Fruit fly (Drosophila melanogaster): ENCODE data around the gene AnxB9.

Gene AnxB9

dm6 chr3R:21101453-21102214, 36.6 kb downstream of the AnxB9 start, which contains the start of the genes CG7044 and Tbc1d22:
Gene CG7044 (minus strand): TSS chr3R:21101718.
Gene Tbc1d22 (plus strand): TSS chr3R:21102199.
- TF ChIP-seq Clk (GFP tag; optimal IDR thresholded peaks at IDR 0.05) = no peak
- TF ChIP-seq kay (GFP tag; ENCODE audit: borderline replicate concordance) = no peak
- TF ChIP-seq tj (GFP tag; optimal IDR thresholded peaks at IDR 0.05) = peak; percentile 39
- TF ChIP-seq cnc (optimal IDR thresholded peaks at IDR 0.05) = no peak
- no peak for TF ChIP-seq Hr96 (GFP tag; optimal IDR thresholded peaks at IDR 0.05)
- TF ChIP-seq cic (GFP tag; optimal IDR thresholded peaks at IDR 0.05) = no peak
- TF ChIP-seq CG7045 (GFP tag; optimal IDR thresholded peaks at IDR 0.05) = peak; percentile 8
- TF ChIP-seq CG1620 (GFP tag; optimal IDR thresholded peaks at IDR 0.05) = peak; percentile 43
- TF ChIP-seq toe (GFP tag; optimal IDR thresholded peaks at IDR 0.05) = no peak
- TF ChIP-seq ovo (GFP tag; optimal IDR thresholded peaks at IDR 0.05) = peak; percentile 80
- peak; percentile 44 for TF ChIP-seq Crg-1 (GFP tag; optimal IDR thresholded peaks at IDR 0.05)
- TF ChIP-seq pad (GFP tag; optimal IDR thresholded peaks at IDR 0.05) = peak; percentile 42
- no peak for TF ChIP-seq bab1 (GFP tag; optimal IDR thresholded peaks at IDR 0.05)
- peak; percentile 80 for TF ChIP-seq CG14711 (tag; optimal IDR thresholded peaks at IDR 0.05)
- peak; percentile 56 for TF ChIP-seq CG7101 (tag; optimal IDR thresholded peaks at IDR 0.05)
- no peak for TF ChIP-seq CG12768 (GFP tag; optimal IDR thresholded peaks at IDR 0.05)
- TF ChIP-seq CG33017 (tag; optimal IDR thresholded peaks at IDR 0.05) = peak; percentile 28
- TF ChIP-seq Mnt (GFP tag; optimal IDR thresholded peaks at IDR 0.05) = peak; percentile 51
- TF ChIP-seq CG11617 (GFP tag; optimal IDR thresholded peaks at IDR 0.05) = peak; percentile 75
- no peak for TF ChIP-seq CG5204 (GFP tag; optimal IDR thresholded peaks at IDR 0.05)

DNA sequence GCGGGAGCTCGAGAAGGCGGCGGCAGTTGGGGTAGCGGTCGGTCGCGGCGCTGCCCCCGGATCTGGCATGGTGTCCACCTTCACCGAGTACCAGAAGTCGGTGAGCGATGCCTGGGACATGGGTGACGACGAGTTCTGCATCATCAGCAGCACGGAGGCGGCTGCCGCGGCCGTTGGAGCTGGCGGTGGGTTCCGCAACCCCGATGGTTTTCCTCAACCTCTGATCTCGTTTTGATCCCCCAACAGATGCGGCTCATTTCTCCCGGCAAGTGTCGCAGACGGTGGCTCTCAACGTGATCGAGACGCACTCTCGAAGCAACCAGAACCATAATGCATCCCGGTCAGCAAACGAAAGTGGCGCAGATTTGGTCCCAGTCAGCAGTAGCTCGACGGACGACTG, 37.4 kb downstream of the AnxB9 start:
- TF ChIP-seq CG7101 (tag; optimal IDR thresholded peaks at IDR 0.05) (no peak), pad (GFP tag; optimal IDR thresholded peaks at IDR 0.05) (no peak), Mnt (GFP tag; optimal IDR thresholded peaks at IDR 0.05) (no peak), Hr96 (GFP tag; optimal IDR thresholded peaks at IDR 0.05) (no peak), Crg-1 (GFP tag; optimal IDR thresholded peaks at IDR 0.05) (no peak), toe (GFP tag; optimal IDR thresholded peaks at IDR 0.05) (no peak), cic (GFP tag; optimal IDR thresholded peaks at IDR 0.05) (no peak), Clk (GFP tag; optimal IDR thresholded peaks at IDR 0.05) (no peak), CG12768 (GFP tag; optimal IDR thresholded peaks at IDR 0.05) (no peak), kay (GFP tag; ENCODE audit: borderline replicate concordance) (no peak), bab1 (GFP tag; optimal IDR thresholded peaks at IDR 0.05) (no peak), CG33017 (tag; optimal IDR thresholded peaks at IDR 0.05) (no peak), CG14711 (tag; optimal IDR thresholded peaks at IDR 0.05) (no peak), ovo (GFP tag; optimal IDR thresholded peaks at IDR 0.05) (no peak), CG7045 (GFP tag; optimal IDR thresholded peaks at IDR 0.05) (no peak), tj (GFP tag; optimal IDR thresholded peaks at IDR 0.05) (no peak), CG5204 (GFP tag; optimal IDR thresholded peaks at IDR 0.05) (no peak)

- TF ChIP-seq toe (GFP tag; optimal IDR thresholded peaks at IDR 0.05) = no peak
- TF ChIP-seq ovo (GFP tag; optimal IDR thresholded peaks at IDR 0.05) = no peak
- peak; percentile 40 for TF ChIP-seq CG14711 (tag; optimal IDR thresholded peaks at IDR 0.05)
- no peak for TF ChIP-seq Hr96 (GFP tag; optimal IDR thresholded peaks at IDR 0.05)
- TF ChIP-seq cic (GFP tag; optimal IDR thresholded peaks at IDR 0.05) = peak; percentile 29
- TF ChIP-seq CG11617 (GFP tag; optimal IDR thresholded peaks at IDR 0.05) = peak; percentile 81
- no peak for TF ChIP-seq Crg-1 (GFP tag; optimal IDR thresholded peaks at IDR 0.05)
- no peak for TF ChIP-seq cnc (optimal IDR thresholded peaks at IDR 0.05)
- peak; percentile 51 for TF ChIP-seq CG12768 (GFP tag; optimal IDR thresholded peaks at IDR 0.05)
- TF ChIP-seq tj (GFP tag; optimal IDR thresholded peaks at IDR 0.05) = peak; percentile 54
- peak; percentile 95 for TF ChIP-seq bab1 (GFP tag; optimal IDR thresholded peaks at IDR 0.05)
- peak; percentile 61 for TF ChIP-seq CG1620 (GFP tag; optimal IDR thresholded peaks at IDR 0.05)
- TF ChIP-seq Clk (GFP tag; optimal IDR thresholded peaks at IDR 0.05) = peak; percentile 36
- TF ChIP-seq CG7045 (GFP tag; optimal IDR thresholded peaks at IDR 0.05) = peak; percentile 64
- peak; percentile 48 for TF ChIP-seq pad (GFP tag; optimal IDR thresholded peaks at IDR 0.05)
- peak; percentile 37 for TF ChIP-seq CG7101 (tag; optimal IDR thresholded peaks at IDR 0.05)
- TF ChIP-seq Mnt (GFP tag; optimal IDR thresholded peaks at IDR 0.05) = peak; percentile 15
- TF ChIP-seq CG5204 (GFP tag; optimal IDR thresholded peaks at IDR 0.05) = no peak
- peak; percentile 21 for TF ChIP-seq CG33017 (tag; optimal IDR thresholded peaks at IDR 0.05)
- no peak for TF ChIP-seq kay (GFP tag; ENCODE audit: borderline replicate concordance)
Observed at dm6 chr3R:21107907-21108591, 43.0 kb downstream of the AnxB9 start, which contains the start of the genes Sec15 and rtet. Gene Sec15 (minus strand): TSS chr3R:21107972. Gene rtet (plus strand): TSS chr3R:21108446.

- no peak for TF ChIP-seq ovo (GFP tag; optimal IDR thresholded peaks at IDR 0.05)
- no peak for TF ChIP-seq tj (GFP tag; optimal IDR thresholded peaks at IDR 0.05)
- no peak for TF ChIP-seq Crg-1 (GFP tag; optimal IDR thresholded peaks at IDR 0.05)
- TF ChIP-seq Hr96 (GFP tag; optimal IDR thresholded peaks at IDR 0.05) = no peak
- TF ChIP-seq Mnt (GFP tag; optimal IDR thresholded peaks at IDR 0.05) = no peak
- no peak for TF ChIP-seq CG12768 (GFP tag; optimal IDR thresholded peaks at IDR 0.05)
- no peak for TF ChIP-seq cnc (optimal IDR thresholded peaks at IDR 0.05)
- TF ChIP-seq CG14711 (tag; optimal IDR thresholded peaks at IDR 0.05) = no peak
- TF ChIP-seq CG7101 (tag; optimal IDR thresholded peaks at IDR 0.05) = no peak
- no peak for TF ChIP-seq CG11617 (GFP tag; optimal IDR thresholded peaks at IDR 0.05)
- TF ChIP-seq cic (GFP tag; optimal IDR thresholded peaks at IDR 0.05) = no peak
- TF ChIP-seq kay (GFP tag; ENCODE audit: borderline replicate concordance) = no peak
- no peak for TF ChIP-seq Clk (GFP tag; optimal IDR thresholded peaks at IDR 0.05)
- no peak for TF ChIP-seq CG5204 (GFP tag; optimal IDR thresholded peaks at IDR 0.05)
Observed at dm6 chr3R:21109712-21110111, 44.7 kb downstream of the AnxB9 start.

- TF ChIP-seq kay (GFP tag; ENCODE audit: borderline replicate concordance) = no peak
- peak; percentile 75 for TF ChIP-seq bab1 (GFP tag; optimal IDR thresholded peaks at IDR 0.05)
- TF ChIP-seq ovo (GFP tag; optimal IDR thresholded peaks at IDR 0.05) = peak; percentile 33
- no peak for TF ChIP-seq toe (GFP tag; optimal IDR thresholded peaks at IDR 0.05)
- TF ChIP-seq CG5204 (GFP tag; optimal IDR thresholded peaks at IDR 0.05) = no peak
- TF ChIP-seq CG14711 (tag; optimal IDR thresholded peaks at IDR 0.05) = peak; percentile 39
- TF ChIP-seq pad (GFP tag; optimal IDR thresholded peaks at IDR 0.05) = peak; percentile 26
- peak; percentile 3 for TF ChIP-seq Clk (GFP tag; optimal IDR thresholded peaks at IDR 0.05)
- peak; percentile 78 for TF ChIP-seq CG11617 (GFP tag; optimal IDR thresholded peaks at IDR 0.05)
- no peak for TF ChIP-seq CG12768 (GFP tag; optimal IDR thresholded peaks at IDR 0.05)
- peak; percentile 30 for TF ChIP-seq tj (GFP tag; optimal IDR thresholded peaks at IDR 0.05)
- TF ChIP-seq CG7101 (tag; optimal IDR thresholded peaks at IDR 0.05) = peak; percentile 52
- no peak for TF ChIP-seq cic (GFP tag; optimal IDR thresholded peaks at IDR 0.05)
- peak; percentile 62 for TF ChIP-seq Mnt (GFP tag; optimal IDR thresholded peaks at IDR 0.05)
- TF ChIP-seq CG1620 (GFP tag; optimal IDR thresholded peaks at IDR 0.05) = peak; percentile 60
- TF ChIP-seq CG7045 (GFP tag; optimal IDR thresholded peaks at IDR 0.05) = peak; percentile 39
- peak; percentile 54 for TF ChIP-seq Crg-1 (GFP tag; optimal IDR thresholded peaks at IDR 0.05)
- TF ChIP-seq cnc (optimal IDR thresholded peaks at IDR 0.05) = no peak
- TF ChIP-seq CG33017 (tag; optimal IDR thresholded peaks at IDR 0.05) = peak; percentile 7
- TF ChIP-seq Hr96 (GFP tag; optimal IDR thresholded peaks at IDR 0.05) = no peak
Observed at dm6 chr3R:21111046-21111480, 46.0 kb downstream of the AnxB9 start, which contains the start of gene Rab11. Gene Rab11 (plus strand): TSS chr3R:21111408.

All from whole organism, adult.